Fruit fly (Drosophila melanogaster) whole organism, embryonic: ENCODE measurements around the gene RPA1.

Source experiments
- Atf6 ChIP-seq: fragments of 200-800 bp; sonication (Bioruptor generic); IDR thresholded peaks from 2 replicates; pipeline ENCODE4 v1.3.6; 2022; ENCODE audit warnings: missing biosample characterization, missing genetic modification characterization
- Awh ChIP-seq: fragments of 200-800 bp; sonication (Bioruptor generic); IDR thresholded peaks from 2 replicates; pipeline ENCODE4, ENCODE4 v1.3.6; 2022; ENCODE audit warnings: missing biosample characterization, missing genetic modification characterization
- CG10267 ChIP-seq: fragments of 200-800 bp; sonication (Bioruptor generic); optimal IDR thresholded peaks from 2 replicates; lab custom pipeline; 2018; ENCODE audit warnings: missing biosample characterization, mild to moderate bottlenecking, missing genetic modification characterization, moderate library complexity
- CG10462 ChIP-seq: fragments of 200-800 bp; sonication (Bioruptor generic); optimal IDR thresholded peaks from 2 replicates; lab custom pipeline; 2016; ENCODE audit warnings: missing biosample characterization, missing genetic modification characterization
- CG11456 ChIP-seq: fragments of 200-800 bp; sonication (Bioruptor generic); IDR thresholded peaks from 3 replicates; pipeline ENCODE4 v1.3.6; 2022; ENCODE audit warnings: missing biosample characterization, missing genetic modification characterization
- CG12155 ChIP-seq: fragments of 200-800 bp; sonication (Bioruptor generic); optimal IDR thresholded peaks from 3 replicates; lab custom pipeline; 2016; ENCODE audit warnings: missing biosample characterization, missing genetic modification characterization
- CG12299 ChIP-seq: fragments of 200-800 bp; sonication (Bioruptor generic); optimal IDR thresholded peaks from 2 replicates; lab custom pipeline; 2018; ENCODE audit warnings: missing biosample characterization, mild to moderate bottlenecking, missing genetic modification characterization
- CG12744 ChIP-seq: fragments of 200-800 bp; sonication (Bioruptor generic); optimal IDR thresholded peaks from 2 replicates; lab custom pipeline; 2016; ENCODE audit warnings: missing biosample characterization, missing genetic modification characterization
- CG13287 ChIP-seq: fragments of 200-800 bp; sonication (Bioruptor generic); IDR thresholded peaks from 2 replicates; pipeline ENCODE4 v1.3.6; 2022; ENCODE audit warnings: missing biosample characterization, missing genetic modification characterization; ENCODE audit not compliant: partially characterized antibody
- CG13624 ChIP-seq: fragments of 200-800 bp; sonication (Bioruptor generic); optimal IDR thresholded peaks from 2 replicates; lab custom pipeline; 2016; ENCODE audit warnings: missing biosample characterization, missing genetic modification characterization
- CG14667 ChIP-seq: fragments of 200-800 bp; sonication (Bioruptor generic); IDR thresholded peaks from 2 replicates; pipeline ENCODE4 v1.3.6; 2022; ENCODE audit warnings: missing biosample characterization, missing genetic modification characterization
- CG15479 ChIP-seq: fragments of 200-800 bp; sonication (Bioruptor generic); optimal IDR thresholded peaks from 3 replicates; lab custom pipeline; 2019; ENCODE audit warnings: missing biosample characterization, mild to moderate bottlenecking, missing genetic modification characterization, moderate library complexity
- CG15696 ChIP-seq: fragments of 200-800 bp; sonication (Bioruptor generic); optimal IDR thresholded peaks from 2 replicates; lab custom pipeline; 2019; ENCODE audit warnings: missing biosample characterization, mild to moderate bottlenecking, missing genetic modification characterization, moderate library complexity
- CG16779 ChIP-seq: fragments of 200-800 bp; sonication (Bioruptor generic); IDR thresholded peaks from 2 replicates; pipeline ENCODE4 v1.3.6; 2022; ENCODE audit warnings: missing biosample characterization, missing genetic modification characterization
- CG4730 ChIP-seq: fragments of 200-800 bp; sonication (Bioruptor generic); IDR thresholded peaks from 2 replicates; pipeline ENCODE4 v1.3.6; 2022; ENCODE audit warnings: missing biosample characterization, missing genetic modification characterization
- CG5180 ChIP-seq: fragments of 200-800 bp; sonication (Bioruptor generic); optimal IDR thresholded peaks from 3 replicates; lab custom pipeline; 2017; ENCODE audit warnings: missing biosample characterization, missing genetic modification characterization, mild to moderate bottlenecking, moderate library complexity, missing genetic modification reagents
- CG6254 ChIP-seq: fragments of 200-800 bp; sonication (Bioruptor generic); optimal IDR thresholded peaks from 3 replicates; lab custom pipeline; 2017; ENCODE audit warnings: mild to moderate bottlenecking, missing biosample characterization, missing genetic modification reagents, missing genetic modification characterization
- CG6854 ChIP-seq: fragments of 200-800 bp; sonication (Bioruptor generic); optimal IDR thresholded peaks from 3 replicates; lab custom pipeline; 2017; ENCODE audit warnings: missing biosample characterization, mild to moderate bottlenecking, missing genetic modification characterization
- CG8359 ChIP-seq: fragments of 200-800 bp; sonication (Bioruptor generic); optimal IDR thresholded peaks from 2 replicates; lab custom pipeline; 2017; ENCODE audit warnings: missing biosample characterization, mild to moderate bottlenecking, missing genetic modification characterization, borderline replicate concordance
- CG9215 ChIP-seq: fragments of 200-800 bp; sonication (Bioruptor generic); IDR thresholded peaks from 2 replicates; pipeline ENCODE4 v1.3.6; 2022; ENCODE audit warnings: missing biosample characterization, missing genetic modification characterization
- Dad ChIP-seq: fragments of 200-800 bp; sonication (Bioruptor generic); optimal IDR thresholded peaks from 3 replicates; lab custom pipeline; 2016; ENCODE audit warnings: missing biosample characterization, missing genetic modification characterization
- Dek ChIP-seq: fragments of 200-800 bp; sonication (Bioruptor generic); optimal IDR thresholded peaks from 3 replicates; lab custom pipeline; 2019; ENCODE audit warnings: missing biosample characterization, mild to moderate bottlenecking, missing genetic modification characterization, moderate library complexity
- Doc3 ChIP-seq: fragments of 200-800 bp; sonication (Bioruptor generic); IDR thresholded peaks from 3 replicates; pipeline ENCODE4 v1.3.6; 2022; ENCODE audit warnings: missing biosample characterization, missing genetic modification characterization; ENCODE audit not compliant: partially characterized antibody
- E2f1 ChIP-seq: fragments of 200-800 bp; sonication (Bioruptor generic); IDR thresholded peaks from 2 replicates; pipeline ENCODE4 v1.3.6; 2022; ENCODE audit warnings: missing biosample characterization, missing genetic modification characterization
- HmgZ ChIP-seq: fragments of 200-800 bp; sonication (Bioruptor generic); optimal IDR thresholded peaks from 2 replicates; lab custom pipeline; 2018; ENCODE audit warnings: missing biosample characterization, mild to moderate bottlenecking, missing genetic modification characterization
- Hsf ChIP-seq: fragments of 200-800 bp; sonication (Bioruptor generic); optimal IDR thresholded peaks from 3 replicates; lab custom pipeline; 2016; ENCODE audit warnings: missing biosample characterization, missing genetic modification characterization
- Lpt ChIP-seq: fragments of >200 bp; optimal IDR thresholded peaks from 2 replicates; lab custom pipeline; 2018; ENCODE audit warnings: missing biosample characterization, missing genetic modification characterization
- MESR4 ChIP-seq: fragments of 200-800 bp; sonication (Bioruptor generic); optimal IDR thresholded peaks from 2 replicates; lab custom pipeline; 2018; ENCODE audit warnings: missing biosample characterization, mild to moderate bottlenecking, missing genetic modification characterization, moderate library complexity
- MTF-1 ChIP-seq: fragments of 200-800 bp; sonication (Bioruptor generic); optimal IDR thresholded peaks from 2 replicates; lab custom pipeline; 2018; ENCODE audit warnings: missing biosample characterization, mild to moderate bottlenecking, missing genetic modification characterization, borderline replicate concordance
- Pdp1 ChIP-seq, 2 experiments: fragments of 200-800 bp; sonication (Bioruptor generic); optimal IDR thresholded peaks; 3 replicates each; lab custom pipeline; 2016; ENCODE audit warnings: missing biosample characterization in 2 of 2, missing genetic modification characterization in 2 of 2, mild to moderate bottlenecking in 1 of 2, moderate library complexity in 1 of 2
- Sin3A ChIP-seq: fragments of >200 bp; optimal IDR thresholded peaks from 2 replicates; lab custom pipeline; 2018
- Six4 ChIP-seq: fragments of 200-800 bp; sonication (Bioruptor generic); optimal IDR thresholded peaks from 2 replicates; lab custom pipeline; 2016; ENCODE audit warnings: missing biosample characterization, missing genetic modification characterization
- Trl ChIP-seq, 3 experiments: fragments of >200 bp in 2 of 3; fragments of 200-800 bp in 1 of 3; sonication (Bioruptor generic) in 1 of 3; optimal IDR thresholded peaks; 2 replicates in 1 of 3; 3 replicates in 2 of 3; lab custom pipeline; 2016 to 2017; ENCODE audit warnings: missing biosample characterization in 1 of 3, missing genetic modification characterization in 1 of 3
- Vsx1 ChIP-seq: fragments of 200-800 bp; sonication (Bioruptor generic); optimal IDR thresholded peaks from 2 replicates; lab custom pipeline; 2017; ENCODE audit warnings: missing biosample characterization, mild to moderate bottlenecking, missing genetic modification characterization, missing genetic modification reagents
- ase ChIP-seq: fragments of 200-800 bp; sonication (Bioruptor generic); IDR thresholded peaks from 3 replicates; pipeline ENCODE4 v1.3.6; 2022; ENCODE audit warnings: missing biosample characterization, missing genetic modification characterization
- az2 ChIP-seq: fragments of 200-800 bp; sonication (Bioruptor generic); optimal IDR thresholded peaks from 3 replicates; lab custom pipeline; 2016; ENCODE audit warnings: missing biosample characterization, missing genetic modification characterization
- bowl ChIP-seq: fragments of 200-800 bp; sonication (Bioruptor generic); IDR thresholded peaks from 2 replicates; pipeline ENCODE4 v1.3.6; 2022; ENCODE audit warnings: missing biosample characterization, missing genetic modification characterization
- btn ChIP-seq: fragments of 200-800 bp; sonication (Bioruptor generic); optimal IDR thresholded peaks from 2 replicates; lab custom pipeline; 2016; ENCODE audit warnings: missing biosample characterization, missing genetic modification characterization
- chif ChIP-seq, 2 experiments: fragments of 200-800 bp; sonication (Bioruptor generic); optimal IDR thresholded peaks; 3 replicates each; lab custom pipeline; 2016; ENCODE audit warnings: missing biosample characterization in 2 of 2, missing genetic modification characterization in 2 of 2
- en ChIP-seq: fragments of 200-800 bp; sonication (Bioruptor generic); optimal IDR thresholded peaks from 2 replicates; lab custom pipeline; 2016; ENCODE audit warnings: missing biosample characterization, missing genetic modification characterization
- grn ChIP-seq: fragments of 200-800 bp; sonication (Bioruptor generic); optimal IDR thresholded peaks from 3 replicates; lab custom pipeline; 2017; ENCODE audit warnings: missing biosample characterization, missing genetic modification characterization
- hth ChIP-seq: fragments of >200 bp; optimal IDR thresholded peaks from 2 replicates; lab custom pipeline; 2017; ENCODE audit warnings: inconsistent platforms
- sim ChIP-seq: fragments of 200-800 bp; sonication (Bioruptor generic); IDR thresholded peaks from 2 replicates; pipeline ENCODE4 v1.3.6; 2022; ENCODE audit warnings: missing biosample characterization, missing genetic modification characterization
- ssp ChIP-seq: fragments of 200-800 bp; sonication (Bioruptor generic); IDR thresholded peaks from 2 replicates; pipeline ENCODE4 v1.3.6; 2022; ENCODE audit warnings: missing biosample characterization, missing genetic modification characterization
- stc ChIP-seq: fragments of 200-800 bp; sonication (Bioruptor generic); IDR thresholded peaks from 2 replicates; pipeline ENCODE4 v1.3.6; 2022; ENCODE audit warnings: missing biosample characterization, missing genetic modification characterization
- trem ChIP-seq: fragments of 200-800 bp; optimal IDR thresholded peaks from 3 replicates; lab custom pipeline; 2019; ENCODE audit warnings: missing biosample characterization, mild to moderate bottlenecking, missing genetic modification characterization, moderate library complexity
- tup ChIP-seq: fragments of 200-800 bp; sonication (Bioruptor generic); optimal IDR thresholded peaks from 2 replicates; lab custom pipeline; 2016; ENCODE audit warnings: missing biosample characterization, mild to moderate bottlenecking, missing genetic modification characterization, moderate library complexity
- vfl ChIP-seq: fragments of 200-800 bp; sonication (Bioruptor generic); optimal IDR thresholded peaks from 2 replicates; lab custom pipeline; 2016; ENCODE audit warnings: missing biosample characterization, missing genetic modification characterization
- zen2 ChIP-seq: fragments of 200-800 bp; sonication (Bioruptor generic); IDR thresholded peaks from 3 replicates; pipeline ENCODE4 v1.3.6; 2022; ENCODE audit warnings: missing biosample characterization, missing genetic modification characterization; ENCODE audit not compliant: partially characterized antibody
- zfh1 ChIP-seq: fragments of 200-800 bp; sonication (Bioruptor generic); IDR thresholded peaks from 3 replicates; pipeline ENCODE4 v1.3.6; 2022; ENCODE audit warnings: missing biosample characterization, missing genetic modification characterization

Gene RPA1

dm6 chr3R:8243720-8244119 is 20.5 kb downstream of the RPA1 start, which contains the start of the genes CG9636, CG18749 and CG33722 (continued):
- TF ChIP-seq E2f1 (GFP tag; lab: Robert Waterston, UW) (peak; percentile 63), Six4 (GFP tag; lab: Kevin White, UChicago) (peak; percentile 54), CG12744 (GFP tag; lab: Kevin White, UChicago) (peak; percentile 36), Trl (optimal IDR thresholded peaks at IDR 0.05; lab: Kevin White, UChicago) (no peak), Trl (GFP tag; optimal IDR thresholded peaks at IDR 0.05; lab: Kevin White, UChicago) (peak; percentile 48), Sin3A (lab: Kevin White, UChicago) (peak; percentile 32), Dad (GFP tag; lab: Kevin White, UChicago) (peak; percentile 53), sim (GFP tag; lab: Robert Waterston, UW) (no peak), CG15696 (peak; percentile 53), en (GFP tag; lab: Kevin White, UChicago) (no peak), CG15479 (GFP tag; lab: Kevin White, UChicago) (no peak), CG12299 (tag; lab: Kevin White, UChicago) (peak; percentile 60), CG9215 (GFP tag; lab: Robert Waterston, UW) (0 out of 2 replicates have a peak, but pooled peaks have one; percentile 20), tup (GFP tag; lab: Kevin White, UChicago) (peak; percentile 42), CG6854 (GFP tag; lab: Kevin White, UChicago) (no peak), CG13624 (GFP tag; lab: Kevin White, UChicago) (peak; percentile 31), Lpt (no peak), bowl (GFP tag; lab: Robert Waterston, UW) (0 out of 2 replicates have a peak, but pooled peaks have one; percentile 34), CG13287 (GFP tag; lab: Robert Waterston, UW) (peak; percentile 99), CG4730 (GFP tag; lab: Robert Waterston, UW) (peak; percentile 56; the same call in 1 of the 2 replicates), Hsf (peak; percentile 66), chif (GFP tag; optimal IDR thresholded peaks at IDR 0.05; lab: Kevin White, UChicago) (peak in 1 of 2 experiments; percentile 38), Vsx1 (GFP tag; lab: Kevin White, UChicago) (peak; percentile 7), zfh1 (GFP tag; lab: Robert Waterston, UW) (peak; percentile 37; the same call in 1 of the 3 replicates), CG5180 (GFP tag; lab: Kevin White, UChicago) (no peak), grn (GFP tag; lab: Kevin White, UChicago) (no peak), ase (GFP tag; lab: Robert Waterston, UW) (no peak), CG8359 (GFP tag; lab: Kevin White, UChicago) (no peak), az2 (GFP tag; lab: Kevin White, UChicago) (peak; percentile 73), CG10267 (tag; lab: Kevin White, UChicago) (peak; percentile 79), btn (no peak), MESR4 (no peak), Pdp1 (GFP tag; optimal IDR thresholded peaks at IDR 0.05; lab: Kevin White, UChicago) (peak; percentile 22 to 24), CG14667 (GFP tag; lab: Robert Waterston, UW) (peak; percentile 20; the same call in 1 of the 2 replicates), vfl (GFP tag; lab: Kevin White, UChicago) (peak; percentile 54), Awh (GFP tag; lab: Robert Waterston, UW) (peak; percentile 66; the same call in 1 of the 2 replicates), zen2 (GFP tag; lab: Robert Waterston, UW) (peak; percentile 92), HmgZ (tag; lab: Kevin White, UChicago) (peak; percentile 78), CG11456 (GFP tag; lab: Robert Waterston, UW) (peak; percentile 40; the same call in 1 of the 3 replicates), trem (tag; lab: Kevin White, UChicago) (peak; percentile 86), Dek (tag; lab: Kevin White, UChicago) (peak; percentile 51), MTF-1 (no peak), hth (lab: Kevin White, UChicago) (no peak), ssp (GFP tag; lab: Robert Waterston, UW) (peak; percentile 45; the same call in 1 of the 2 replicates), CG6254 (peak; percentile 52), stc (GFP tag; lab: Robert Waterston, UW) (0 out of 2 replicates have a peak, but pooled peaks have one; percentile 46), Atf6 (GFP tag; lab: Robert Waterston, UW) (peak; percentile 27; the same call in 1 of the 2 replicates), CG10462 (GFP tag; lab: Kevin White, UChicago) (no peak), CG12155 (GFP tag; lab: Kevin White, UChicago) (peak; percentile 74), CG16779 (GFP tag; lab: Robert Waterston, UW) (no peak), Doc3 (GFP tag; lab: Robert Waterston, UW) (peak; percentile 98)
